Fruit fly (Drosophila melanogaster) whole organism, wandering third instar larva: ENCODE data around the gene armi.

Experiments used
- GATAd ChIP-seq: sonication (Bioruptor generic); optimal IDR thresholded peaks from 2 replicates; lab custom pipeline; 2016; ENCODE audit warnings: missing biosample characterization, missing genetic modification characterization
- Hnf4 ChIP-seq: fragments of 200-800 bp; sonication (Bioruptor generic); optimal IDR thresholded peaks from 2 replicates; lab custom pipeline; 2016; ENCODE audit warnings: missing biosample characterization, mild to moderate bottlenecking, missing genetic modification characterization
- Myc ChIP-seq: fragments of >200 bp; optimal IDR thresholded peaks from 2 replicates; lab custom pipeline; 2017
- N ChIP-seq: fragments of >200 bp; optimal IDR thresholded peaks from 2 replicates; lab custom pipeline; 2018; ENCODE audit warnings: missing biosample characterization, missing external identifiers, missing genetic modification characterization
- dl ChIP-seq, 2 experiments: fragments of 175-275, 200-275 bp in 1 of 2; fragments of 200-275 bp in 1 of 2; sonication (Bioruptor generic); optimal IDR thresholded peaks; lab custom pipeline; 2018; ENCODE audit warnings: mild to moderate bottlenecking in 2 of 2, missing biosample characterization in 2 of 2, missing genetic modification characterization in 2 of 2, moderate library complexity in 2 of 2; ENCODE audit not compliant: partially characterized antibody in 2 of 2, insufficient read depth in 1 of 2
- fru ChIP-seq: fragments of 200-800 bp; sonication (Bioruptor generic); optimal IDR thresholded peaks from 3 replicates; lab custom pipeline; 2016; ENCODE audit warnings: missing biosample characterization, mild to moderate bottlenecking, missing genetic modification characterization
- h ChIP-seq: fragments of 200-800 bp; sonication (Bioruptor generic); optimal IDR thresholded peaks from 3 replicates; lab custom pipeline; 2016; ENCODE audit warnings: missing biosample characterization, mild to moderate bottlenecking, missing genetic modification characterization
- pan ChIP-seq: fragments of >200 bp; optimal IDR thresholded peaks from 2 replicates; lab custom pipeline; 2017
- sv ChIP-seq: fragments of 200-800 bp; sonication (Bioruptor generic); optimal IDR thresholded peaks from 3 replicates; lab custom pipeline; 2016; ENCODE audit warnings: missing biosample characterization, missing genetic modification characterization
- usp ChIP-seq: fragments of >200 bp; optimal IDR thresholded peaks from 2 replicates; lab custom pipeline; 2017; ENCODE audit warnings: missing biosample characterization, missing genetic modification characterization

DNA sequence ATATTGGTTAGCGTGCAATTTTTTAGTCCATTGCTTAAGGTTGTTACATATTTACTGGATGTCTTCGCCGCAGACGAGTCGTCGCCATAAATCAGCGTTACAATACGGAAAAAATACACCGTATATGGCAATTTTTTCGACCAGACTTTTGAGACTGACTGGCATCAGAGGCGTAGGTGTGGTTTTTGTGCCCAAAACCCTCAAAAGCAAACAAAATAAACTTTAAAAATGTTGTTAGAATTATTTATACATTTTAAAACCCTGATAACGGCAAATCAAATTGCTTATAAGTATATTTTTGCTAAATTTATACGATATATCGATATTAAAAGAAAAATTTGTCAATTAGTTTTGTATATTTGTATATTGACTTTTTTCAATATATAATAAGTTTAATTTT lies 40.4 kb upstream of the armi start:
- TF ChIP-seq pan = no peak
- TF ChIP-seq h (GFP tag; lab: Kevin White, UChicago) = no peak
- TF ChIP-seq Myc (lab: Kevin White, UChicago) = no peak
- TF ChIP-seq usp = no peak
- TF ChIP-seq Hnf4 (GFP tag; lab: Kevin White, UChicago) = no peak
- no peak for TF ChIP-seq dl (GFP tag; optimal IDR thresholded peaks at IDR 0.05; lab: Kevin White, UChicago; ENCODE audit: insufficient read depth in 1 of 2, partially characterized antibody in 2 of 2)
- TF ChIP-seq fru (GFP tag; lab: Kevin White, UChicago) = no peak
- no peak for TF ChIP-seq sv (GFP tag; lab: Kevin White, UChicago)
- TF ChIP-seq GATAd (GFP tag; lab: Kevin White, UChicago) = no peak
- no peak for TF ChIP-seq N (GFP tag; lab: Kevin White, UChicago)
